Fruit fly (Drosophila melanogaster): Measurements from ENCODE around the gene Rpt3R.

dm6 chr3R:9725121-9725956, 31.0 kb downstream of the Rpt3R start, which contains the start of gene hyd:
- TF ChIP-seq CG5204 (GFP tag; optimal IDR thresholded peaks at IDR 0.05) (no peak), CG12768 (GFP tag; optimal IDR thresholded peaks at IDR 0.05) (peak; percentile 27), Crg-1 (GFP tag; optimal IDR thresholded peaks at IDR 0.05) (no peak), bab1 (GFP tag; optimal IDR thresholded peaks at IDR 0.05) (peak; percentile 38), CG1620 (GFP tag; optimal IDR thresholded peaks at IDR 0.05) (no peak), CG11617 (GFP tag; optimal IDR thresholded peaks at IDR 0.05) (no peak), ovo (GFP tag; optimal IDR thresholded peaks at IDR 0.05) (peak; percentile 9), CG14711 (tag; optimal IDR thresholded peaks at IDR 0.05) (no peak), toe (GFP tag; optimal IDR thresholded peaks at IDR 0.05) (no peak), Hr96 (GFP tag; optimal IDR thresholded peaks at IDR 0.05) (no peak), CG7045 (GFP tag; optimal IDR thresholded peaks at IDR 0.05) (no peak), CG33017 (tag; optimal IDR thresholded peaks at IDR 0.05) (no peak)
